Worm (Caenorhabditis elegans) whole organism, early embryonic: ENCODE measurements around the gene bus-12.

Experiments
- B0310.2 ChIP-seq: sonication (generic microtip); optimal IDR thresholded peaks from 2 replicates; lab custom pipeline; 2016; ENCODE audit warnings: mild to moderate bottlenecking, missing genetic modification characterization, missing compliant biosample characterization
- F13C5.2 ChIP-seq: sonication (generic microtip); optimal IDR thresholded peaks from 2 replicates; lab custom pipeline; 2017; ENCODE audit warnings: mild to moderate bottlenecking, missing genetic modification characterization, inconsistent platforms, missing compliant biosample characterization
- aly-1 ChIP-seq: sonication (generic microtip); optimal IDR thresholded peaks from 2 replicates; lab custom pipeline; 2016; ENCODE audit warnings: missing genetic modification characterization, missing compliant biosample characterization
- ama-1 ChIP-seq: fragments of 150-350 bp; optimal IDR thresholded peaks from 2 replicates; lab custom pipeline; 2014
- ceh-13 ChIP-seq: fragments of 200-800 bp; sonication (Bioruptor generic); optimal IDR thresholded peaks from 2 replicates; lab custom pipeline; 2018; ENCODE audit warnings: mild to moderate bottlenecking, missing genetic modification characterization, missing compliant biosample characterization
- ceh-36 ChIP-seq: sonication (generic microtip); optimal IDR thresholded peaks from 2 replicates; lab custom pipeline; 2016; ENCODE audit warnings: missing genetic modification characterization, inconsistent platforms, missing compliant biosample characterization
- ets-7 ChIP-seq: sonication (generic microtip); optimal IDR thresholded peaks from 2 replicates; lab custom pipeline; 2016; ENCODE audit warnings: missing genotype, missing genetic modification characterization, missing compliant biosample characterization
- flt-1 ChIP-seq: fragments of 200-800 bp; sonication (Bioruptor generic); IDR thresholded peaks from 2 replicates; pipeline ENCODE4 v1.3.6; 2022; ENCODE audit warnings: missing genetic modification characterization, missing compliant biosample characterization
- hmbx-1 ChIP-seq: sonication (generic microtip); optimal IDR thresholded peaks from 2 replicates; lab custom pipeline; 2016; ENCODE audit warnings: mild to moderate bottlenecking, missing genetic modification characterization, missing compliant biosample characterization
- hmg-4 ChIP-seq: fragments of 200-800 bp; sonication (Bioruptor generic); optimal IDR thresholded peaks from 2 replicates; lab custom pipeline; 2018; ENCODE audit warnings: mild to moderate bottlenecking, missing genetic modification characterization, missing compliant biosample characterization
- hnd-1 ChIP-seq: sonication (generic microtip); optimal IDR thresholded peaks from 2 replicates; lab custom pipeline; 2016; ENCODE audit warnings: missing genetic modification characterization, missing compliant biosample characterization
- pes-1 ChIP-seq: fragments of 200-800 bp; sonication (Bioruptor generic); IDR thresholded peaks from 2 replicates; pipeline ENCODE4 v1.3.6; 2022; ENCODE audit warnings: missing genetic modification reagents, missing genetic modification characterization, missing compliant biosample characterization
- scrt-1 ChIP-seq: fragments of 200-800 bp; sonication (Bioruptor generic); IDR thresholded peaks from 2 replicates; pipeline ENCODE4 v1.3.6; 2022; ENCODE audit warnings: missing genetic modification characterization, missing compliant biosample characterization
- sea-1 ChIP-seq: fragments of 200-800 bp; sonication (Bioruptor generic); conservative IDR thresholded peaks from 2 replicates; pipeline ENCODE4 v1.3.6; 2022; ENCODE audit warnings: missing genetic modification characterization, missing compliant biosample characterization
- tbx-11 ChIP-seq: fragments of 200-800 bp; sonication (Bioruptor generic); IDR thresholded peaks from 2 replicates; pipeline ENCODE4 v1.3.6; 2022; ENCODE audit warnings: missing genetic modification characterization, missing compliant biosample characterization
- tbx-37 ChIP-seq: fragments of 200-800 bp; sonication (Bioruptor generic); conservative IDR thresholded peaks from 2 replicates; pipeline ENCODE4 v1.3.6; 2022; ENCODE audit warnings: missing genetic modification reagents, missing genetic modification characterization, missing compliant biosample characterization
- tra-4 ChIP-seq: sonication (generic microtip); optimal IDR thresholded peaks from 2 replicates; lab custom pipeline; 2017; ENCODE audit warnings: missing genetic modification characterization, missing compliant biosample characterization

The bus-12 gene

ce11 chrIV:13238943-13239861, 16.8 kb upstream of the bus-12 start, which contains the start of gene tag-115:
Gene tag-115 (minus strand): TSS chrIV:13239414.
- TF ChIP-seq ceh-13 (GFP tag; lab: Kevin White, UChicago) (no peak), ets-7 (tag; lab: Kevin White, UChicago) (no peak), hmbx-1 (tag; lab: Kevin White, UChicago) (no peak), tra-4 (no peak), F13C5.2 (no peak), aly-1 (tag; lab: Kevin White, UChicago) (no peak), sea-1 (no peak), tbx-11 (GFP tag; lab: Robert Waterston, UW) (no peak), ama-1 (lab: Kevin White, UChicago) (no peak), B0310.2 (tag; lab: Kevin White, UChicago) (no peak), scrt-1 (GFP tag; lab: Robert Waterston, UW) (no peak), hmg-4 (GFP tag; lab: Kevin White, UChicago) (no peak), pes-1 (GFP tag; lab: Robert Waterston, UW) (no peak), hnd-1 (tag; lab: Kevin White, UChicago) (no peak)

DNA sequence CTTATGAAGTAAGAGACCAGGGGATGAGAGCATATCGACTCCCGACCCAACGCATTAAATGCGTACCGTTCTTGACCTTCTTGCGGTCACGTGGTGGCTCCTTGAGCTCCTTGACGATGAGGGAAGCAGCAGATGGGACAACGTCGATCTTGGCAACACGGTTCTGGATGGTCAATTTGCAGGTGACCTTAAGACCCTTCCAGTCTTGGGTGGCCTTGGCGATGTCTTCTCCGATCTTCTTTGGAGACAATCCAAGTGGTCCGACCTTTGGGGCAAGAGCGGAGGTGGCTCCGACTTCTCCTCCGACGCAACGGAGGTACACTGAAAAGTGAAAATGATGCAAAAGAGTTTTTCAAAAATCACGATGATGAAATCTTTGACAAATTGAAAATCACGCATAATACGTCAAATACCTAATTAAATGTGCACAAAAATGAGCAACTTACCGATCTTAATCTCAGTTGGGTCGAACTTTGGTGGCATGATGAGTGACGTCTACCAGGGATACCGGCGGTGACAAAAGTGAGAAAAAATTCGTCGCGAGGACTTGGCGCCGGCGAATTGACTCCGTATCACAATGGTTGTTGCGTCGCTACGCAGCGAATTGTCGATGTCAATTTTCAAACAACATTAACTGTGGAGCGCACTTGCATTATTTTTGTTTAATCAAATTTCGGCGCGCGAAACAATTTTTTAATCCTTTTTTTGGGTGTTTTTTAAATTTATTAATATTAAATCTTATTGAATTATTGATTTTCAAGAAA, 15.7 kb upstream of the bus-12 start, which contains the start of gene rpl-12:
TSS of gene rpl-12 (minus strand) at position 574 of the 764 bp plus-strand sequence.
- TF ChIP-seq hmbx-1 (tag; lab: Kevin White, UChicago) (no peak), tbx-37 (GFP tag; lab: Robert Waterston, UW) (peak; percentile 27; the same call in 1 of the 2 replicates), hnd-1 (tag; lab: Kevin White, UChicago) (no peak), ets-7 (tag; lab: Kevin White, UChicago) (no peak), F13C5.2 (peak; percentile 92), ceh-36 (tag; lab: Kevin White, UChicago) (peak; percentile 37), scrt-1 (GFP tag; lab: Robert Waterston, UW) (no peak), flt-1 (GFP tag; lab: Robert Waterston, UW) (peak; percentile 44; the same call in 1 of the 2 replicates), hmg-4 (GFP tag; lab: Kevin White, UChicago) (peak; percentile 72), tbx-11 (GFP tag; lab: Robert Waterston, UW) (peak; percentile 47; the same call in 1 of the 2 replicates), pes-1 (GFP tag; lab: Robert Waterston, UW) (peak; percentile 65), sea-1 (peak; percentile 61; the same call in 1 of the 2 replicates)

ce11 chrIV:13240842-13241143, 15.2 kb upstream of the bus-12 start, which contains the start of gene lin-54:
Gene lin-54 (plus strand): TSS chrIV:13241044.
- TF ChIP-seq pes-1 (GFP tag; lab: Robert Waterston, UW) (no peak), ceh-36 (tag; lab: Kevin White, UChicago) (no peak), tra-4 (no peak), sea-1 (no peak), tbx-37 (GFP tag; lab: Robert Waterston, UW) (no peak), hmbx-1 (tag; lab: Kevin White, UChicago) (no peak), ama-1 (lab: Kevin White, UChicago) (no peak), tbx-11 (GFP tag; lab: Robert Waterston, UW) (no peak), F13C5.2 (no peak), ets-7 (tag; lab: Kevin White, UChicago) (no peak), ceh-13 (GFP tag; lab: Kevin White, UChicago) (no peak), hnd-1 (tag; lab: Kevin White, UChicago) (no peak), B0310.2 (tag; lab: Kevin White, UChicago) (no peak)

DNA sequence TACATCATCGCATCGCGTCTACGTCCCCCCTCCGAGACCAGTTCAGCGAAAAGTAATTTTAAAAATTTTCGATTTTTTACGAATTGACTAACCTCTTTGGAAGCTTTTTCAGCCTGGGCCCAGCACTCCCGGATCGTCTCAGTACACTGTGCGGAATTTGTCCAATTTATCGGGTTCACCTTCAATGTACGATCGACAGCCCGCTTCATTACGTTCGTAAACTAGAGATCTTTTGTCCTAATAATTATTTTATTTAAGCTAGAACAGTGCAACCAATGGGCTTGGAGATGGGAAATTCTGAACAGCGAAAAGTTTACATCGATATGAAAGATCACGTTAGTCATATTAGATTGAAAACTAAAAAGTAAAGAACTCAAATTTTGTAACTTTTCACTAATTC, 14.6 kb upstream of the bus-12 start:
- TF ChIP-seq flt-1 (GFP tag; lab: Robert Waterston, UW) (no peak), ama-1 (lab: Kevin White, UChicago) (no peak)

- TF ChIP-seq F13C5.2, result no peak
- no peak for TF ChIP-seq sea-1
- no peak for TF ChIP-seq ets-7 (tag; lab: Kevin White, UChicago)
Observed at ce11 chrIV:13243375-13243774, 12.6 kb upstream of the bus-12 start, which contains the start of gene JC8.4. Gene JC8.4 (plus strand): TSS chrIV:13243675.

DNA sequence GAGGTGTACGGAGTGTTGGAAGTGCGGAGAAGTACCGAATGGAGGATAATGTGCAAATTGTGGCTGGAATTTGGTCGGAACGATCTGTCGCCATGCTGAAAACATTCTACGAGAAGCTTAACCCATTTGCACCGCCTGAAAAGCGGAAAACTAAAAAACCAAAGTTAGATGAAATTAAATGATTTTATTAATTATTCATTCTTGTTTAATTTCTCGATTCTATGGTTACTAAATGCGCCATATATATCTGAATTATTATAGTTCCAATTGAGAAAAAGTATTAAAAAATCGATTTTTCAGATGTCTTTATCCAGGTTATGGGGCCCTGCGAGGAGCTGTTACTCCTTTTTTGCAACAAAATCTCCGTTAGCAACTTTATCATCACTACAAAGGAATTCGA, 12.0 kb upstream of the bus-12 start, which contains the start of gene cox-11:
TSS of gene cox-11 (plus strand) at position 301 of the 400 bp plus-strand sequence.
- TF ChIP-seq flt-1 (GFP tag; lab: Robert Waterston, UW) (no peak), aly-1 (tag; lab: Kevin White, UChicago) (no peak), ceh-13 (GFP tag; lab: Kevin White, UChicago) (no peak), hmg-4 (GFP tag; lab: Kevin White, UChicago) (no peak), sea-1 (no peak), hmbx-1 (tag; lab: Kevin White, UChicago) (no peak), scrt-1 (GFP tag; lab: Robert Waterston, UW) (0 out of 2 replicates have a peak, but pooled peaks have one; percentile 7)

DNA sequence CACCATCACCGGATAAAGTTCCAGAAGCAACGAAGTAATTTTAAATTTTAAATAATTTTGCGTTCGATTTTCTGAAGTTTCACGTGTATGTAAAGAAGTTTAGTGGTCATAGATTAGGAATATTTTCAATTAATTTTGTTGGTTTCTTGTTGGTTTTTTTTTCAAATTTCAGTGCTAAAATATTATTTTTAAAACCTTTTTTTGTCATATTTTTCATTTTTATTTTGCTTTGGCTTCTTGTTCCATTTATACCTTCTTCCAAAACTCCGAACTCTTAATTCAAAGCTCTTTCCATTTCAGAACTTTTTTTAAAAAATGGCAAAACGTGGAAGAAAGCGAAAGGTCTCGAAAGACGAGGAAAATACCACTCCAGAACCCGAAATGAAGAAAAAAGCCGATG, 9.0 kb upstream of the bus-12 start, which contains the start of gene JC8.7:
TSS of gene JC8.7 (plus strand) at position 301 of the 400 bp plus-strand sequence.
- TF ChIP-seq ets-7 (tag; lab: Kevin White, UChicago), result no peak
- no peak for TF ChIP-seq flt-1 (GFP tag; lab: Robert Waterston, UW)
- TF ChIP-seq B0310.2 (tag; lab: Kevin White, UChicago), result no peak
- no peak for TF ChIP-seq hnd-1 (tag; lab: Kevin White, UChicago)
- TF ChIP-seq ama-1 (lab: Kevin White, UChicago), result no peak
- TF ChIP-seq ceh-36 (tag; lab: Kevin White, UChicago), result no peak
- TF ChIP-seq hmg-4 (GFP tag; lab: Kevin White, UChicago), result no peak
